Worm (Caenorhabditis elegans): Measurements from ENCODE around the gene ZC239.6.

DNA sequence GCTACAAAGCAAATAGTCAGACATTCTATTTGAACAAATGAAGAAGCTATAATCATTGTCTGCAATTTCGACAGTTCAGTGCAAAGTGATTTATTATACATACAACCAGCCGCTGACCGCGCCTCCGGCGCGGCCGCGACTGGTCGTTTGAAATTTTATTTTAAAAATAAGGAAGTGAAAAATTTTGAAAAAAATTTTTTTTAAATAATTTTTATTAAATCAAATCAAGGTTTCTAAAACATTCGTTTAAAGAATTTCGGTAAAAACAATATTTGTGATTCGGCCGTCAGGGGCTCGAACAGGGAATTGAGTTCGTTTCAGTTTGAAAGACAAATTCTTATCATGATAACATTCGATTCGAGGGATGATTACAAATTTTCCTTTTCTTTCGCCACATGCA, 37.3 kb upstream of the ZC239.6 start, which contains the start of gene Y27F2A.10:
- no peak for TF ChIP-seq T22C8.4 (GFP tag; IDR thresholded peaks at IDR 0.05)
- no peak for TF ChIP-seq flt-1 (GFP tag; IDR thresholded peaks at IDR 0.05)
- TF ChIP-seq klf-2 (GFP tag; conservative IDR thresholded peaks at IDR 0.05), result no peak
- no peak for TF ChIP-seq ref-1 (GFP tag; conservative IDR thresholded peaks at IDR 0.05)
